Fruit fly (Drosophila melanogaster) whole organism, prepupa: ENCODE results near the gene CG10237.

ENCODE experiments used
- Blimp-1 ChIP-seq: fragments of 200-800 bp; sonication (Bioruptor generic); optimal IDR thresholded peaks from 3 replicates; lab custom pipeline; 2017; ENCODE audit warnings: missing biosample characterization, missing genetic modification characterization, mild to moderate bottlenecking, moderate library complexity, missing genetic modification reagents
- CG10631 ChIP-seq: fragments of 200-800 bp; sonication (Bioruptor generic); optimal IDR thresholded peaks from 2 replicates; lab custom pipeline; 2016; ENCODE audit warnings: missing biosample characterization, missing genetic modification characterization
- CG10669 ChIP-seq: fragments of 200-800 bp; sonication (Bioruptor generic); optimal IDR thresholded peaks from 3 replicates; lab custom pipeline; 2018; ENCODE audit warnings: missing biosample characterization, mild to moderate bottlenecking, missing genetic modification characterization, moderate library complexity
- CG16779 ChIP-seq: fragments of 200-800 bp; sonication (Bioruptor generic); optimal IDR thresholded peaks from 3 replicates; lab custom pipeline; 2017; ENCODE audit warnings: missing biosample characterization, mild to moderate bottlenecking, missing genetic modification characterization
- CG3032 ChIP-seq: fragments of 200-800 bp; optimal IDR thresholded peaks from 2 replicates; lab custom pipeline; 2019; ENCODE audit warnings: missing biosample characterization, mild to moderate bottlenecking, missing genetic modification characterization, moderate library complexity
- CG31627 ChIP-seq: fragments of 200-800 bp; sonication (Bioruptor generic); optimal IDR thresholded peaks from 3 replicates; lab custom pipeline; 2016; ENCODE audit warnings: missing biosample characterization, missing genetic modification characterization
- CG32006 ChIP-seq: fragments of 200-800 bp; sonication (Bioruptor generic); optimal IDR thresholded peaks from 3 replicates; lab custom pipeline; 2017; ENCODE audit warnings: missing biosample characterization, mild to moderate bottlenecking, missing genetic modification characterization
- CG34406 ChIP-seq: fragments of 200-800 bp; sonication (Bioruptor generic); optimal IDR thresholded peaks from 3 replicates; lab custom pipeline; 2016; ENCODE audit warnings: missing biosample characterization, missing genetic modification characterization
- CG3919 ChIP-seq: fragments of 200-800 bp; sonication (Bioruptor generic); optimal IDR thresholded peaks from 3 replicates; lab custom pipeline; 2016; ENCODE audit warnings: missing biosample characterization, missing genetic modification characterization
- CG4318 ChIP-seq: fragments of 200-800 bp; sonication (Bioruptor generic); optimal IDR thresholded peaks from 3 replicates; lab custom pipeline; 2017; ENCODE audit warnings: missing biosample characterization, mild to moderate bottlenecking, missing genetic modification characterization
- CG6163 ChIP-seq: fragments of 200-800 bp; sonication (Bioruptor generic); IDR thresholded peaks from 3 replicates; pipeline ENCODE4 v1.3.6; 2022; ENCODE audit warnings: missing biosample characterization, missing genetic modification characterization
- CG6276 ChIP-seq: fragments of 200-800 bp; sonication (Bioruptor generic); optimal IDR thresholded peaks from 2 replicates; lab custom pipeline; 2017; ENCODE audit warnings: missing biosample characterization, mild to moderate bottlenecking, missing genetic modification characterization
- CG7368 ChIP-seq: fragments of 200-800 bp; sonication (Bioruptor generic); optimal IDR thresholded peaks from 3 replicates; lab custom pipeline; 2016; ENCODE audit warnings: missing biosample characterization, missing genetic modification characterization
- CG9139 ChIP-seq: fragments of 200-800 bp; sonication (Bioruptor generic); optimal IDR thresholded peaks from 3 replicates; lab custom pipeline; 2017; ENCODE audit warnings: missing biosample characterization, mild to moderate bottlenecking, missing genetic modification characterization
- Eip78C ChIP-seq: fragments of 200-800 bp; sonication (Bioruptor generic); peaks from one replicate; lab custom pipeline; 2016; ENCODE audit warnings: missing biosample characterization, missing genetic modification characterization
- Eip93F ChIP-seq: fragments of 200-800 bp; sonication (Bioruptor generic); optimal IDR thresholded peaks from 2 replicates; lab custom pipeline; 2016; ENCODE audit warnings: missing biosample characterization, mild to moderate bottlenecking, missing genetic modification characterization
- Hr38 ChIP-seq: sonication (Bioruptor generic); optimal IDR thresholded peaks from 2 replicates; lab custom pipeline; 2016; ENCODE audit warnings: missing biosample characterization, missing genetic modification characterization
- Hr4 ChIP-seq: fragments of 200-800 bp; sonication (Bioruptor generic); optimal IDR thresholded peaks from 3 replicates; lab custom pipeline; 2016; ENCODE audit warnings: missing biosample characterization, missing genetic modification characterization
- Lpt ChIP-seq: fragments of 200-800 bp; sonication (Bioruptor generic); optimal IDR thresholded peaks from 3 replicates; lab custom pipeline; 2016; ENCODE audit warnings: missing biosample characterization, missing genetic modification characterization
- Met ChIP-seq: fragments of 200-800 bp; sonication (Bioruptor generic); optimal IDR thresholded peaks from 3 replicates; lab custom pipeline; 2016; ENCODE audit warnings: missing biosample characterization, missing genetic modification characterization
- OdsH ChIP-seq: fragments of 200-800 bp; sonication (Bioruptor generic); optimal IDR thresholded peaks from 3 replicates; lab custom pipeline; 2016; ENCODE audit warnings: missing biosample characterization, missing genetic modification characterization
- Smox ChIP-seq: fragments of 200-800 bp; sonication (Bioruptor generic); optimal IDR thresholded peaks from 3 replicates; lab custom pipeline; 2016; ENCODE audit warnings: missing biosample characterization, missing genetic modification characterization
- Sox14 ChIP-seq: fragments of 200-800 bp; sonication (Bioruptor generic); optimal IDR thresholded peaks from 3 replicates; lab custom pipeline; 2016; ENCODE audit warnings: missing biosample characterization, missing genetic modification characterization
- achi ChIP-seq: fragments of 200-800 bp; sonication (Bioruptor generic); optimal IDR thresholded peaks from 3 replicates; lab custom pipeline; 2016; ENCODE audit warnings: missing biosample characterization, missing genetic modification characterization
- eg ChIP-seq: fragments of 200-800 bp; sonication (Bioruptor generic); IDR thresholded peaks from 3 replicates; pipeline ENCODE4 v1.3.6; 2022; ENCODE audit warnings: missing biosample characterization, missing genetic modification characterization
- esn ChIP-seq: fragments of 200-800 bp; sonication (Bioruptor generic); optimal IDR thresholded peaks from 2 replicates; lab custom pipeline; 2016; ENCODE audit warnings: missing biosample characterization, mild to moderate bottlenecking, missing genetic modification characterization, moderate library complexity
- fd59A ChIP-seq: fragments of 200-800 bp; sonication (Bioruptor generic); optimal IDR thresholded peaks from 2 replicates; lab custom pipeline; 2017; ENCODE audit warnings: missing biosample characterization, mild to moderate bottlenecking, missing genetic modification characterization, missing genetic modification reagents
- fd85E ChIP-seq: fragments of 200-800 bp; sonication (Bioruptor generic); optimal IDR thresholded peaks from 3 replicates; lab custom pipeline; 2016; ENCODE audit warnings: missing biosample characterization, missing genetic modification characterization
- pdm3 ChIP-seq: fragments of 200-800 bp; sonication (Bioruptor generic); optimal IDR thresholded peaks from 3 replicates; lab custom pipeline; 2016; ENCODE audit warnings: missing biosample characterization, missing genetic modification characterization
- salr ChIP-seq, 2 experiments: fragments of 200-800 bp; sonication (Bioruptor generic); optimal IDR thresholded peaks; 3 replicates each; lab custom pipeline; 2016 to 2018; ENCODE audit warnings: missing biosample characterization in 2 of 2, missing genetic modification characterization in 2 of 2, mild to moderate bottlenecking in 1 of 2
- spab ChIP-seq: fragments of 200-800 bp; sonication (Bioruptor generic); optimal IDR thresholded peaks from 2 replicates; lab custom pipeline; 2017; ENCODE audit warnings: missing biosample characterization, mild to moderate bottlenecking, missing genetic modification characterization, missing genetic modification reagents
- svp ChIP-seq: fragments of 200-800 bp; sonication (Bioruptor generic); peaks from one replicate; lab custom pipeline; 2016; ENCODE audit warnings: missing biosample characterization, missing genetic modification characterization
- vri ChIP-seq: fragments of 200-800 bp; sonication (Bioruptor generic); optimal IDR thresholded peaks from 3 replicates; lab custom pipeline; 2016; ENCODE audit warnings: missing biosample characterization, mild to moderate bottlenecking, missing genetic modification characterization

The CG10237 gene

DNA sequence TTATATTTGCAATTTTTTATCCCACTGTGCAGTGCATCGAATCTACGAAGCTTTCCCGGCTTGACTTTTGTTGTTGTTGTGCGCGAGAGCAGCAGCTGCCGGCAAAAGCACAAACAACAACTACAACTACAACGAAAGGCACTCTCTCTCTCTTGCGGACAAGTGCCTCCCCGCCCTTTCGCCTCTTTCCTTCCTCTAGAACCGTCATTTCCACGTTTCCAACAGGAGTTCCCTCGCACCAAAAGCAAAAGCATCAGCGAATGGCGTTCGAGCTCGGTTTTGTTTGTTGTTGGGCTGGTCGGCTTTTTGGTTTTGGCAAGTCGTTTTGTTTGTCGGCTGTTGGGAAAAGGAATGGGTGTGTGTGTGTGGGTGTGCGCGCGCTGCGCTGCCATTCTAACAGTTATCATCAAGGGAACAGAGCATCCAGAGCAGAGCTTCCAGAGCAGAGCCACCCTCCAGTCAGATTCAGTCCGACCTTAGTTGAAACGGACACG lies 21.3 kb upstream of the CG10237 start, which contains the start of gene tj:
tj (plus strand) TSS at position 444 of the 494 bp plus-strand sequence.
- TF ChIP-seq CG6163 (GFP tag; lab: Robert Waterston, UW) = 0 out of 3 replicates have a peak, but pooled peaks have one; percentile 22
- no peak for TF ChIP-seq CG32006 (GFP tag; lab: Kevin White, UChicago)
- TF ChIP-seq svp (GFP tag; lab: Kevin White, UChicago) = peak; percentile 60
- peak; percentile 12 for TF ChIP-seq Eip78C (GFP tag; lab: Kevin White, UChicago)

DNA sequence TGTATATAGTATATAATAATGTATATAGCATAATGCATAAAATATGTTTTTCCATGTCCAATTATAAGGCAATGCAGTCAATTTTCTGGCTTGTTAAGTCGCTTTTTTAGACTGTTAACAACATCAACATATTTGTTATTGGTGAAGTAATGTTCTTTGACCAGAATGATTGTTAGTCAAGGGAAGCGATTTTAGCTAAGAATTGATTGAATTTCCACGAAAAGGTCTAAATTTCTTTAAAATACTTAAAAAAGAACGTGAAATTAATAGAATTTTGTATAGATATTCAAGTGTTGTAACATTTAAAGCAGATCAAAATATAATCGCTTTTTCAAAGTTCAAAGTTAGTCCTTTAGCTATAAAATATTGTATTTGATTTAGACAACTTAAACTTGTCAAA lies 20.9 kb upstream of the CG10237 start:
- TF ChIP-seq svp (GFP tag; lab: Kevin White, UChicago) (peak; percentile 48), CG10631 (peak; percentile 24), fd59A (GFP tag; lab: Kevin White, UChicago) (no peak), Lpt (no peak), CG6276 (GFP tag; lab: Kevin White, UChicago) (peak; percentile 52), CG31627 (no peak), CG3032 (tag; lab: Kevin White, UChicago) (peak; percentile 10), vri (GFP tag; lab: Kevin White, UChicago) (no peak), CG34406 (GFP tag; lab: Kevin White, UChicago) (no peak), CG32006 (GFP tag; lab: Kevin White, UChicago) (peak; percentile 75), CG16779 (tag; lab: Kevin White, UChicago) (no peak), Sox14 (GFP tag; lab: Kevin White, UChicago) (peak; percentile 0), salr (GFP tag; optimal IDR thresholded peaks at IDR 0.05; lab: Kevin White, UChicago) (peak in 1 of 2 experiments; percentile 36), Smox (GFP tag; lab: Kevin White, UChicago) (no peak), Hr38 (GFP tag; lab: Kevin White, UChicago) (no peak), CG4318 (GFP tag; lab: Kevin White, UChicago) (peak; percentile 58), eg (GFP tag; lab: Robert Waterston, UW) (no peak), Met (no peak), CG3919 (peak; percentile 9), Eip78C (GFP tag; lab: Kevin White, UChicago) (peak; percentile 84), Blimp-1 (no peak), OdsH (GFP tag; lab: Kevin White, UChicago) (peak; percentile 17), spab (GFP tag; lab: Kevin White, UChicago) (peak; percentile 0), Hr4 (GFP tag; lab: Kevin White, UChicago) (peak; percentile 9), pdm3 (GFP tag; lab: Kevin White, UChicago) (peak; percentile 1), fd85E (GFP tag; lab: Kevin White, UChicago) (no peak), CG10669 (GFP tag; lab: Kevin White, UChicago) (no peak), Eip93F (GFP tag; lab: Kevin White, UChicago) (no peak)
- TF ChIP-seq, all 60 proteins: peak for 14

DNA sequence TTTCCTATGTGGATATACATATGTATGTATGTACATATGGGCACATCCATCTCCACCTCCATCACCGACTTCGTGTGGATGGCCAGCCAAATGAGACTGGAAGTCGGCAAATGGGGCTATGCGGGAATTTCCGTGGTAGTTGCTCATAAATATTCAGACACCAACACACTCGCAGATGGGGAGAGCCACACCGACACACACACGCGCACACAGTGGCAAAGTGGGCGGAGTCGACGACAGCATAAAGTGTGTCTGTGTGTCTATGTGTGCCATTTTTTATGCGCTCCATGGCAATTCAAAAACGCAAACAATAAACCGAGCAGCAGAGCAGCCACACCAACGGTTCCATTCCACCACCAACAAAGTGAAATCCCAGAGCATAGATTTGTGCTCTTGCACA lies 20.4 kb upstream of the CG10237 start:
- TF ChIP-seq CG7368 (GFP tag; lab: Kevin White, UChicago) = no peak
- no peak for TF ChIP-seq CG10631
- TF ChIP-seq spab (GFP tag; lab: Kevin White, UChicago) = no peak
- TF ChIP-seq achi (GFP tag; lab: Kevin White, UChicago) = no peak
- TF ChIP-seq salr (GFP tag; optimal IDR thresholded peaks at IDR 0.05; lab: Kevin White, UChicago) = no peak
- no peak for TF ChIP-seq esn
- TF ChIP-seq, all 60 proteins: peak for 0

DNA sequence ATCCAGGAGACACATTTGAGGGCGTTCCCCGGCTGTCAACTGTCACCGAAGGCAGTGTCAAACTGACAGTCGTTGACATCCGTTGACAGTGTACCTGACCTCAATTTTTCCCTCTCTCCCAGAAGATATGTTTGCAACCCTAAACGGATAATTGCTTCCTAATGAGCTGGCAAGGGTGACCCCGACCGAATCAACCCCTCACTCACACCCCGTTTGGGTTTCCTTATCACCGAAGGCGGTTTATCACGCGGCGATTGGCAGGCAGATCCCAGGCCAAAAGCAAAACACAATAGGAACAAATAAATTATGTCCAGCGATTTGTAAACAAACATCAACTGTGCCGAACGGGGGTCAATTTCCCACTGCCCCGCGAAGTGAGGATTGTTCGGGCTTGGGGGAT lies 16.9 kb upstream of the CG10237 start:
- TF ChIP-seq svp (GFP tag; lab: Kevin White, UChicago) (peak; percentile 5), CG9139 (GFP tag; lab: Kevin White, UChicago) (no peak)
- TF ChIP-seq, all 60 proteins: peak for 1
